Worm (Caenorhabditis elegans): ENCODE results near the gene col-186.

DNA sequence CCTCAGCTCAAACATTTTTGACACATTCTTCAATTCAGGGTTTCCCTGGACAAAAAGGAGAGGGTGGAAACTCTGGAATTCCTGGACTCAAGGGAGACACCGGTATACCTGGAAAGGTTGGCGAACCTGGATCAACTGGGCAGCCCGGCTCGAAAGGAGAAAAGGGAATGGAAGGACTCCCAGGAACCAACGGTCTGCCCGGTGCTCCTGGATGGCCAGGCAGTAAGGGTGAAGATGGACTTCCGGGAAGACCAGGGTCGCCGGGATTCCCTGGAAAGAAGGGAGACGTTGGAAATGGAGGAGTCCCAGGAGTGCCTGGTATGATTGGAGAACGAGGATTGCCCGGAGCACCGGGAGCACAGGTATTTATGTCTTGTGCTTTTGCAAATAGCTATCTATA lies 5.5 kb upstream of the col-186 start:
- TF ChIP-seq sea-1 (GFP tag; conservative IDR thresholded peaks at IDR 0.05) (no peak), pes-1 (GFP tag; IDR thresholded peaks at IDR 0.05) (no peak), tbx-11 (GFP tag; IDR thresholded peaks at IDR 0.05) (no peak), ama-1 (optimal IDR thresholded peaks at IDR 0.05) (no peak), aly-1 (tag; optimal IDR thresholded peaks at IDR 0.05) (no peak), B0310.2 (tag; optimal IDR thresholded peaks at IDR 0.05) (no peak), tra-4 (tag; optimal IDR thresholded peaks at IDR 0.05) (no peak), ets-7 (tag; optimal IDR thresholded peaks at IDR 0.05) (no peak), hmg-4 (GFP tag; optimal IDR thresholded peaks at IDR 0.05) (no peak), hnd-1 (tag; optimal IDR thresholded peaks at IDR 0.05) (no peak), ceh-36 (tag; optimal IDR thresholded peaks at IDR 0.05) (no peak), flt-1 (GFP tag; IDR thresholded peaks at IDR 0.05) (no peak), tbx-37 (GFP tag; conservative IDR thresholded peaks at IDR 0.05) (no peak), F13C5.2 (tag; optimal IDR thresholded peaks at IDR 0.05) (no peak)
